Fruit fly (Drosophila melanogaster): ENCODE data around the gene bowl.

bowl gene

dm6 chr2L:3740443-3740842 is 31.1 kb upstream of the bowl start (continued):
- TF ChIP-seq CG12104 (GFP tag; optimal IDR thresholded peaks at IDR 0.05) (no peak), CG14667 (GFP tag; IDR thresholded peaks at IDR 0.05) (no peak), CG17359 (tag; optimal IDR thresholded peaks at IDR 0.05) (no peak), Gsc (GFP tag; IDR thresholded peaks at IDR 0.05) (no peak), CG4854 (GFP tag; optimal IDR thresholded peaks at IDR 0.05) (no peak), CG11247 (GFP tag; IDR thresholded peaks at IDR 0.05) (no peak), CG1792 (GFP tag; optimal IDR thresholded peaks at IDR 0.05) (no peak), CG1832 (GFP tag; optimal IDR thresholded peaks at IDR 0.05) (no peak), CG3847 (GFP tag; IDR thresholded peaks at IDR 0.05) (no peak), lmd (GFP tag; IDR thresholded peaks at IDR 0.05) (peak; percentile 11; the same call in 1 of the 2 replicates), Mrtf (GFP tag; IDR thresholded peaks at IDR 0.05) (no peak), CG14860 (GFP tag; IDR thresholded peaks at IDR 0.05; ENCODE audit: partially characterized antibody) (no peak), phol (tag; optimal IDR thresholded peaks at IDR 0.05) (peak; percentile 12), CG11085 (GFP tag; IDR thresholded peaks at IDR 0.05) (no peak), ac (GFP tag; optimal IDR thresholded peaks at IDR 0.05) (no peak), CG2120 (GFP tag; optimal IDR thresholded peaks at IDR 0.05) (peak; percentile 50), ERR (GFP tag; optimal IDR thresholded peaks at IDR 0.05) (no peak), Poxn (GFP tag; IDR thresholded peaks at IDR 0.05) (no peak), Elba2 (GFP tag; optimal IDR thresholded peaks at IDR 0.05) (no peak), CG9609 (GFP tag; optimal IDR thresholded peaks at IDR 0.05) (no peak), CG6765 (GFP tag; optimal IDR thresholded peaks at IDR 0.05) (no peak), Eip74EF (GFP tag; optimal IDR thresholded peaks at IDR 0.05) (no peak), mld (GFP tag; IDR thresholded peaks at IDR 0.05; ENCODE audit: partially characterized antibody) (no peak), tgo (GFP tag; IDR thresholded peaks at IDR 0.05) (no peak), Hr3 (GFP tag; optimal IDR thresholded peaks at IDR 0.05) (no peak), Nf-YB (GFP tag; optimal IDR thresholded peaks at IDR 0.05) (no peak), D (optimal IDR thresholded peaks at IDR 0.05) (no peak), D (GFP tag; optimal IDR thresholded peaks at IDR 0.05) (no peak), yki (optimal IDR thresholded peaks at IDR 0.05) (no peak), CG7928 (GFP tag; optimal IDR thresholded peaks at IDR 0.05) (no peak), CG11695 (GFP tag; IDR thresholded peaks at IDR 0.05) (no peak), prd (optimal IDR thresholded peaks at IDR 0.05) (no peak), prd (GFP tag; IDR thresholded peaks at IDR 0.05) (no peak), cato (GFP tag; optimal IDR thresholded peaks at IDR 0.05; ENCODE audit: borderline replicate concordance) (no peak), Lhr (GFP tag; optimal IDR thresholded peaks at IDR 0.05) (no peak), CG3726 (GFP tag; IDR thresholded peaks at IDR 0.05) (no peak), CG10209 (GFP tag; optimal IDR thresholded peaks at IDR 0.05) (no peak), chm (GFP tag; IDR thresholded peaks at IDR 0.05) (no peak), Deaf1 (tag; optimal IDR thresholded peaks at IDR 0.05) (no peak), CG8944 (GFP tag; optimal IDR thresholded peaks at IDR 0.05) (no peak), tup (GFP tag; optimal IDR thresholded peaks at IDR 0.05) (no peak), p53 (GFP tag; optimal IDR thresholded peaks at IDR 0.05) (no peak), ftz-f1 (GFP tag; optimal IDR thresholded peaks at IDR 0.05) (no peak), Oli (tag; optimal IDR thresholded peaks at IDR 0.05) (peak; percentile 35), schlank (tag; optimal IDR thresholded peaks at IDR 0.05) (no peak), CG2889 (GFP tag; IDR thresholded peaks at IDR 0.05) (no peak), Usf (GFP tag; optimal IDR thresholded peaks at IDR 0.05) (no peak), twi (tag; optimal IDR thresholded peaks at IDR 0.05) (no peak), ken (GFP tag; IDR thresholded peaks at IDR 0.05) (no peak), dysf (GFP tag; IDR thresholded peaks at IDR 0.05) (no peak), Lim3 (GFP tag; IDR thresholded peaks at IDR 0.05) (no peak), CG18011 (GFP tag; optimal IDR thresholded peaks at IDR 0.05) (no peak), CG4820 (GFP tag; optimal IDR thresholded peaks at IDR 0.05) (no peak), grn (GFP tag; optimal IDR thresholded peaks at IDR 0.05) (no peak)

All from whole organism, embryonic.